Worm (Caenorhabditis elegans) whole organism, L2 larva: Measurements from ENCODE around the gene T26C12.2.

Experiments used
- mab-5 ChIP-seq: fragments of 150-350 bp; optimal IDR thresholded peaks from 2 replicates; lab custom pipeline; 2014; ENCODE audit warnings: missing biosample characterization, missing genetic modification characterization
- nhr-23 ChIP-seq: fragments of 150-350 bp; optimal IDR thresholded peaks from 2 replicates; lab custom pipeline; 2014; ENCODE audit warnings: missing biosample characterization, missing genetic modification reagents, missing genetic modification characterization

- TF ChIP-seq mab-5 (tag; lab: Kevin White, UChicago) (peak; percentile 52), nhr-23 (tag; lab: Kevin White, UChicago) (no peak)
Observed at ce11 chrIV:3233429-3233885, 32.1 kb downstream of the T26C12.2 start.
